Worm (Caenorhabditis elegans): Measurements from ENCODE around the gene F36A4.1.

F36A4.1 gene

ce11 chrIV:4272167-4272566, at the start of gene F36A4.1:
F36A4.1 (plus strand) TSS chrIV:4272467.
- TF ChIP-seq cebp-1 (GFP tag; IDR thresholded peaks at IDR 0.05) = no peak
- no peak for TF ChIP-seq cebp-1 (tag; optimal IDR thresholded peaks at IDR 0.05)
- TF ChIP-seq dpff-1 (tag; optimal IDR thresholded peaks at IDR 0.05) = no peak
- no peak for TF ChIP-seq atf-7 (tag; optimal IDR thresholded peaks at IDR 0.05)
- no peak for TF ChIP-seq F23B12.7 (tag; optimal IDR thresholded peaks at IDR 0.05; ENCODE audit: insufficient read depth)
- no peak for TF ChIP-seq hlh-12 (tag; optimal IDR thresholded peaks at IDR 0.05)
- no peak for TF ChIP-seq K12H6.12 (tag; optimal IDR thresholded peaks at IDR 0.05)
- no peak for TF ChIP-seq egl-44 (GFP tag; IDR thresholded peaks at IDR 0.05)
- no peak for TF ChIP-seq rpc-1 (optimal IDR thresholded peaks at IDR 0.05)
- no peak for TF ChIP-seq rpc-1 (tag; optimal IDR thresholded peaks at IDR 0.05)
- TF ChIP-seq K11D2.4 (GFP tag; IDR thresholded peaks at IDR 0.05) = no peak
- TF ChIP-seq mcd-1 (GFP tag; IDR thresholded peaks at IDR 0.05) = no peak
- TF ChIP-seq repo-1 (tag; optimal IDR thresholded peaks at IDR 0.05) = no peak
- no peak for TF ChIP-seq ceh-40 (GFP tag; IDR thresholded peaks at IDR 0.05)
- no peak for TF ChIP-seq sea-2 (GFP tag; IDR thresholded peaks at IDR 0.05)
- TF ChIP-seq nhr-120 (GFP tag; IDR thresholded peaks at IDR 0.05) = no peak
- TF ChIP-seq somi-1 (GFP tag; optimal IDR thresholded peaks at IDR 0.05) = no peak
- TF ChIP-seq F39B2.1 (GFP tag; IDR thresholded peaks at IDR 0.05) = no peak
- no peak for TF ChIP-seq ekl-4 (GFP tag; IDR thresholded peaks at IDR 0.05)

- TF ChIP-seq Y79H2A.3 (GFP tag; conservative IDR thresholded peaks at IDR 0.05) (no peak), ztf-25 (GFP tag; IDR thresholded peaks at IDR 0.05) (no peak), tbx-9 (tag; optimal IDR thresholded peaks at IDR 0.05; ENCODE audit: borderline replicate concordance) (no peak), B0261.1 (tag; optimal IDR thresholded peaks at IDR 0.05) (no peak), ZK185.1 (tag; optimal IDR thresholded peaks at IDR 0.05; ENCODE audit: poor library complexity, severe bottlenecking) (no peak), hlh-12 (tag; optimal IDR thresholded peaks at IDR 0.05) (no peak), akir-1 (GFP tag; optimal IDR thresholded peaks at IDR 0.05) (no peak), bed-1 (GFP tag; IDR thresholded peaks at IDR 0.05) (no peak)
Observed at ce11 chrIV:4225851-4226250, 46.4 kb upstream of the F36A4.1 start, which contains the start of gene srbc-71. srbc-71 (minus strand) TSS chrIV:4225951.

DNA sequence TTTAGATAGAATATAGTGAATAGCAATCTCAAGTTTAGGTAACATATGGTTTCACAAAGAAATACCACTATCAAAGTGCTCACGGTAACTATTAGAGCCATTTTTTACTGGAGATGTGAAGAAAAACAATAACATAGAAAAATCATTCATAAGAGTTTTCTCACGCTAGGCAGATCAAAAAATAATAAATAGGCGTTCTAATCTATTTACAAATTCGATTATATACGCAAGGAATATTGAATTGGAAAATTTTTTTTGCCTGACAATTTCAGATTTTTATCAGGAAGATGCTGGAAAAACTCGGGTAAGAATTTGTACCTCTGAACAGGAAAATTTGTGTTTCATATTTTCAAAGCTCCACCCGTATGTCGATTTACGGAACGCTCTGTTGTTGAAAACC, 44.4 kb upstream of the F36A4.1 start, which contains the start of gene srbc-70:
Gene srbc-70 (minus strand): TSS at position 101 of the 400 bp plus-strand sequence.
- no peak for TF ChIP-seq K12H6.12 (tag; optimal IDR thresholded peaks at IDR 0.05)
- no peak for TF ChIP-seq madf-6 (GFP tag; IDR thresholded peaks at IDR 0.05)
- TF ChIP-seq F23B12.7 (tag; optimal IDR thresholded peaks at IDR 0.05; ENCODE audit: insufficient read depth) = no peak
- TF ChIP-seq mcd-1 (GFP tag; IDR thresholded peaks at IDR 0.05) = no peak
- TF ChIP-seq ama-1 (optimal IDR thresholded peaks at IDR 0.05) = no peak
- no peak for TF ChIP-seq ama-1 (GFP tag; optimal IDR thresholded peaks at IDR 0.05)
- TF ChIP-seq repo-1 (tag; optimal IDR thresholded peaks at IDR 0.05) = no peak
- no peak for TF ChIP-seq hsf-1 (GFP tag; IDR thresholded peaks at IDR 0.05)

ce11 chrIV:4235315-4236024, 36.8 kb upstream of the F36A4.1 start, which contains the start of the genes zipt-2.2 and dpy-13:
zipt-2.2 (minus strand) TSS chrIV:4235365.
dpy-13 (plus strand) TSS chrIV:4235614.
- TF ChIP-seq cebp-1 (GFP tag; IDR thresholded peaks at IDR 0.05) (no peak), cebp-1 (tag; optimal IDR thresholded peaks at IDR 0.05) (no peak), lin-26 (GFP tag; IDR thresholded peaks at IDR 0.05) (0 out of 2 replicates have a peak, but pooled peaks have one; percentile 18)

ce11 chrIV:4236025-4236407, 36.3 kb upstream of the F36A4.1 start:
- no peak for TF ChIP-seq hlh-12 (tag; optimal IDR thresholded peaks at IDR 0.05)
- no peak for TF ChIP-seq ama-1 (optimal IDR thresholded peaks at IDR 0.05)
- no peak for TF ChIP-seq ama-1 (GFP tag; optimal IDR thresholded peaks at IDR 0.05)
- no peak for TF ChIP-seq ceh-27 (GFP tag; optimal IDR thresholded peaks at IDR 0.05)
- TF ChIP-seq F22D6.2 (tag; optimal IDR thresholded peaks at IDR 0.05) = no peak
- TF ChIP-seq C17E4.6 (GFP tag; IDR thresholded peaks at IDR 0.05) = no peak
- TF ChIP-seq zfh-2 (GFP tag; conservative IDR thresholded peaks at IDR 0.05) = peak; percentile 86
- no peak for TF ChIP-seq lin-40 (tag; optimal IDR thresholded peaks at IDR 0.05)
- no peak for TF ChIP-seq D2030.7 (GFP tag; IDR thresholded peaks at IDR 0.05)
- no peak for TF ChIP-seq rpc-1 (optimal IDR thresholded peaks at IDR 0.05)
- TF ChIP-seq rpc-1 (tag; optimal IDR thresholded peaks at IDR 0.05) = no peak
- no peak for TF ChIP-seq mxl-1 (tag; optimal IDR thresholded peaks at IDR 0.05)
- no peak for TF ChIP-seq efl-1 (GFP tag; optimal IDR thresholded peaks at IDR 0.05)
- TF ChIP-seq nfya-1 (tag; optimal IDR thresholded peaks at IDR 0.05; ENCODE audit: borderline replicate concordance, insufficient read depth) = no peak
- no peak for TF ChIP-seq aptf-3 (GFP tag; IDR thresholded peaks at IDR 0.05)
- TF ChIP-seq Y53F4B.3 (GFP tag; IDR thresholded peaks at IDR 0.05) = no peak
